Fruit fly (Drosophila melanogaster) Kc167 (cell line): ENCODE results near the gene CG18622.

Experiments
- Myc ChIP-seq: fragments of >200 bp; optimal IDR thresholded peaks from 2 replicates; lab custom pipeline; 2017; ENCODE audit warnings: missing external identifiers
- h ChIP-seq: fragments of >200 bp; optimal IDR thresholded peaks from 3 replicates; lab custom pipeline; 2018; ENCODE audit warnings: missing external identifiers
- psq ChIP-seq: fragments of >200 bp; optimal IDR thresholded peaks from 2 replicates; lab custom pipeline; 2017; ENCODE audit warnings: missing external identifiers

DNA sequence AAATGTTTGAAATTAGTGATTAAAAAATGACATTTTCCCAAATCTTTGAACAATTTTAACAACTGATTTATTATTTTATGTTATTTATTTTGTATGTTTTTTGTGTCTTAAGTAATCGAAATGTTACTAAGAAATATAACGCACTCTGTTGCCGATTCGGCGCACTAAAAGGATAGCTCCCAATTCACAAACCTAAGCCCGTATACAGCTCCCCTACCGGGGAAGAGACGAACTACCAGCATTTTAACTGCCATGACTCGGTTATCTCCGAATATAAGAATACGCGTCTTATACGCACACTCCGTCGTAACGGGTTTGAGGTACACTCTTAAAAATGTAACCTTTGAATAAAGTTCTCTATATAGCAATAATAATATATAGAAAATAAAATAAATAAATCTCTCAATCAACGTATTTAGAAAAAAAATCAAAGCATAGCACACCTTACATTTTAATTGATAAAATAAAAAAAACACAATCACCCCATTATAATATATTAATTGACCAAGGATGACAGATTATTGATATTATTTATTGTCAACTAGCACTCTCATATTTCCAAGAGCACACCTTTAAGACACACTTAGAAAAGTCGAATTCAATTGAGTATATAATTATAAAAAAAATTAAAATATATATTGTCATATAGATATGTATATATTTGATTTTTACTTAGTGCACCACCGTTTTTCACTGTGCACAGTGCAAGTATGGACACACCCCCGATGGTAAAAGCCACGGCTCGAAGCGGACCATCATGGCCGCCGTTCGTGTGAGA, 29.6 kb downstream of the CG18622 start:
- no peak for TF ChIP-seq Myc (lab: Kevin White, UChicago)
- TF ChIP-seq h (lab: Kevin White, UChicago), result no peak
- no peak for TF ChIP-seq psq (lab: Kevin White, UChicago)
